Worm (Caenorhabditis elegans): ENCODE data around the gene T14A8.2.

ce11 chrIV:7815683-7816183 is 6.7 kb downstream of the T14A8.2 start, which contains the start of gene cdgs-1:
- no peak for TF ChIP-seq him-1 (tag; optimal IDR thresholded peaks at IDR 0.05)
- no peak for TF ChIP-seq W03F9.2 (tag; optimal IDR thresholded peaks at IDR 0.05)

Measured in whole organism, L4/young adult.